Worm (Caenorhabditis elegans) whole organism, L4 larva: ENCODE data around the gene K11G12.6.

Experiments
- D1046.2 ChIP-seq: fragments of 200-800 bp; sonication (Bioruptor generic); IDR thresholded peaks from 2 replicates; pipeline ENCODE4 v1.3.6; 2022; ENCODE audit warnings: missing genetic modification characterization, missing compliant biosample characterization
- F26F4.8 ChIP-seq: fragments of 200-800 bp; sonication (Bioruptor generic); conservative IDR thresholded peaks from 2 replicates; pipeline ENCODE4 v1.3.6; 2022; ENCODE audit warnings: missing genetic modification characterization, missing compliant biosample characterization
- F37D6.2 ChIP-seq: sonication (generic microtip); optimal IDR thresholded peaks from 2 replicates; lab custom pipeline; 2016; ENCODE audit warnings: mild to moderate bottlenecking, missing genetic modification characterization, missing compliant biosample characterization
- F49E8.2 ChIP-seq: sonication (generic microtip); optimal IDR thresholded peaks from 2 replicates; lab custom pipeline; 2016; ENCODE audit warnings: missing compliant biosample characterization, mild to moderate bottlenecking, missing genetic modification characterization, borderline replicate concordance
- Y5F2A.4 ChIP-seq: fragments of 200-800 bp; sonication (Bioruptor generic); optimal IDR thresholded peaks from 2 replicates; lab custom pipeline; 2018; ENCODE audit warnings: mild to moderate bottlenecking, missing genetic modification characterization, missing compliant biosample characterization
- ZK546.5 ChIP-seq, 2 experiments: sonication (generic microtip); optimal IDR thresholded peaks; 2 replicates each; lab custom pipeline; 2017; ENCODE audit warnings: missing biosample characterization in 2 of 2, missing genetic modification characterization in 2 of 2
- aha-1 ChIP-seq: fragments of 150-350 bp; peaks from one replicate; lab custom pipeline; 2014; ENCODE audit warnings: missing biosample characterization, missing genetic modification characterization
- aly-2 ChIP-seq: sonication (generic microtip); optimal IDR thresholded peaks from 2 replicates; lab custom pipeline; 2018; ENCODE audit warnings: missing biosample characterization, missing genetic modification characterization
- ama-1 ChIP-seq: fragments of 150-350 bp; optimal IDR thresholded peaks from 2 replicates; lab custom pipeline; 2014; ENCODE audit warnings: inconsistent platforms, mixed read lengths
- ctbp-1 ChIP-seq: fragments of 200-800 bp; sonication (Bioruptor generic); IDR thresholded peaks from 2 replicates; pipeline ENCODE4 v1.3.6; 2022; ENCODE audit warnings: missing genetic modification reagents, missing genetic modification characterization, missing compliant biosample characterization
- daf-16 ChIP-seq, 3 experiments: sonication (generic microtip); optimal IDR thresholded peaks; 2 replicates each; lab custom pipeline; 2016 to 2017; ENCODE audit warnings: missing genetic modification characterization in 3 of 3, missing genetic modification reagents in 3 of 3, mild to moderate bottlenecking in 2 of 3, missing compliant biosample characterization in 2 of 3, missing biosample characterization in 1 of 3, moderate library complexity in 1 of 3
- dmd-8 ChIP-seq: fragments of 200-800 bp; sonication (Bioruptor generic); IDR thresholded peaks from 2 replicates; pipeline ENCODE4 v1.3.6; 2022; ENCODE audit warnings: missing genetic modification characterization, missing compliant biosample characterization
- dpl-1 ChIP-seq: fragments of 150-350 bp; optimal IDR thresholded peaks from 2 replicates; lab custom pipeline; 2014; ENCODE audit warnings: missing biosample characterization, missing genetic modification reagents, missing genetic modification characterization
- duxl-1 ChIP-seq: sonication (generic microtip); optimal IDR thresholded peaks from 2 replicates; lab custom pipeline; 2016; ENCODE audit warnings: mild to moderate bottlenecking, missing genetic modification characterization, moderate library complexity, missing compliant biosample characterization; ENCODE audit not compliant: poor library complexity
- egl-43 ChIP-seq: fragments of 200-800 bp; sonication (Bioruptor generic); IDR thresholded peaks from 2 replicates; pipeline ENCODE4 v1.3.6; 2022; ENCODE audit warnings: missing genetic modification reagents, missing genetic modification characterization, missing compliant biosample characterization
- fkh-10 ChIP-seq: fragments of 150-350 bp; optimal IDR thresholded peaks from 2 replicates; lab custom pipeline; 2014; ENCODE audit warnings: missing biosample characterization, missing genetic modification reagents, missing genetic modification characterization
- gei-8 ChIP-seq: fragments of 200-800 bp; sonication (Bioruptor generic); optimal IDR thresholded peaks from 2 replicates; lab custom pipeline; 2018; ENCODE audit warnings: mild to moderate bottlenecking, missing genetic modification characterization, missing compliant biosample characterization
- hif-1 ChIP-seq, 2 experiments: sonication (generic microtip); optimal IDR thresholded peaks; 2 replicates each; lab custom pipeline; 2016 to 2017; ENCODE audit warnings: missing compliant biosample characterization in 2 of 2, missing genetic modification characterization in 2 of 2, missing genetic modification reagents in 2 of 2, missing genotype in 2 of 2, mild to moderate bottlenecking in 1 of 2
- hlh-11 ChIP-seq: fragments of 200-800 bp; sonication (Bioruptor generic); optimal IDR thresholded peaks from 2 replicates; lab custom pipeline; 2018; ENCODE audit warnings: mild to moderate bottlenecking, missing genetic modification characterization, missing compliant biosample characterization
- hlh-30 ChIP-seq: sonication (generic microtip); optimal IDR thresholded peaks from 2 replicates; lab custom pipeline; 2017; ENCODE audit warnings: antibody characterized with exemption, mild to moderate bottlenecking, missing genetic modification characterization, missing compliant biosample characterization; ENCODE audit not compliant: insufficient read depth
- hmg-1.1 ChIP-seq: fragments of 200-800 bp; sonication (Bioruptor generic); IDR thresholded peaks from 2 replicates; pipeline ENCODE4 v1.3.6; 2022; ENCODE audit warnings: missing genetic modification reagents, missing genetic modification characterization, missing compliant biosample characterization
- lin-13 ChIP-seq: fragments of 150-350 bp; optimal IDR thresholded peaks from 2 replicates; lab custom pipeline; 2014; ENCODE audit warnings: missing biosample characterization, missing genetic modification reagents, missing genetic modification characterization
- lin-15B ChIP-seq: fragments of 150-350 bp; sonication (generic microtip); optimal IDR thresholded peaks from 3 replicates; lab custom pipeline; 2014; ENCODE audit warnings: missing biosample characterization, missing genetic modification characterization
- lsy-2 ChIP-seq, 2 experiments: fragments of 150-350 bp in 1 of 2; sonication (generic microtip) in 1 of 2; optimal IDR thresholded peaks; 2 replicates each; lab custom pipeline; 2014 to 2017; ENCODE audit warnings: missing biosample characterization in 2 of 2, missing genetic modification characterization in 2 of 2
- madf-5 ChIP-seq, 2 experiments: fragments of 200-800 bp; sonication (Bioruptor generic); IDR thresholded peaks; 2 replicates each; pipeline ENCODE4 v1.3.6; 2022; ENCODE audit warnings: missing compliant biosample characterization in 2 of 2, missing genetic modification characterization in 2 of 2
- mdl-1 ChIP-seq, 2 experiments: fragments of 150-350 bp in 1 of 2; sonication (generic microtip) in 1 of 2; optimal IDR thresholded peaks; 2 replicates each; lab custom pipeline; 2014 to 2017; ENCODE audit warnings: missing biosample characterization in 2 of 2, missing genetic modification characterization in 2 of 2
- mdt-29 ChIP-seq: fragments of 200-800 bp; sonication (Bioruptor generic); IDR thresholded peaks from 2 replicates; pipeline ENCODE4 v1.3.6; 2022; ENCODE audit warnings: missing genetic modification reagents, missing genetic modification characterization, missing compliant biosample characterization
- mes-2 ChIP-seq: sonication (generic microtip); optimal IDR thresholded peaks from 2 replicates; lab custom pipeline; 2016; ENCODE audit warnings: missing genotype, mild to moderate bottlenecking, missing genetic modification characterization, missing compliant biosample characterization; ENCODE audit not compliant: poor library complexity, severe bottlenecking
- mxl-2 ChIP-seq: fragments of 200-800 bp; sonication (Bioruptor generic); conservative IDR thresholded peaks from 2 replicates; pipeline ENCODE4 v1.3.6; 2022; ENCODE audit warnings: missing genetic modification reagents, missing genetic modification characterization, missing compliant biosample characterization
- nhr-11 ChIP-seq: fragments of 150-350 bp; optimal IDR thresholded peaks from 2 replicates; lab custom pipeline; 2014; ENCODE audit warnings: missing biosample characterization, missing genetic modification characterization
- nhr-28 ChIP-seq: fragments of 150-350 bp; optimal IDR thresholded peaks from 2 replicates; lab custom pipeline; 2014; ENCODE audit warnings: missing biosample characterization, missing genetic modification characterization
- nhr-48 ChIP-seq: sonication (generic microtip); optimal IDR thresholded peaks from 2 replicates; lab custom pipeline; 2016; ENCODE audit warnings: mild to moderate bottlenecking, missing genetic modification characterization, missing compliant biosample characterization
- nhr-6 ChIP-seq: fragments of 150-350 bp; optimal IDR thresholded peaks from 2 replicates; lab custom pipeline; 2014; ENCODE audit warnings: missing biosample characterization, missing genetic modification characterization
- nhr-77 ChIP-seq: fragments of 150-350 bp; optimal IDR thresholded peaks from 2 replicates; lab custom pipeline; 2014; ENCODE audit warnings: missing biosample characterization, missing genetic modification characterization
- php-3 ChIP-seq: fragments of 200-800 bp; sonication (Bioruptor generic); IDR thresholded peaks from 2 replicates; pipeline ENCODE4 v1.3.6; 2022; ENCODE audit warnings: missing genetic modification reagents, missing genetic modification characterization, missing compliant biosample characterization
- saeg-2 ChIP-seq: fragments of 200-800 bp; sonication (Bioruptor generic); IDR thresholded peaks from 2 replicates; pipeline ENCODE4 v1.3.6; 2022; ENCODE audit warnings: missing genetic modification reagents, missing genetic modification characterization, missing compliant biosample characterization
- skn-1 ChIP-seq: fragments of 150-350 bp; optimal IDR thresholded peaks from 2 replicates; lab custom pipeline; 2014; ENCODE audit warnings: missing biosample characterization, missing genetic modification characterization
- snpc-4 ChIP-seq: fragments of 150-350 bp; optimal IDR thresholded peaks from 2 replicates; lab custom pipeline; 2014; ENCODE audit warnings: missing biosample characterization, missing genetic modification characterization
- spr-1 ChIP-seq: sonication (generic microtip); optimal IDR thresholded peaks from 2 replicates; lab custom pipeline; 2016; ENCODE audit warnings: mild to moderate bottlenecking, missing genetic modification characterization, missing compliant biosample characterization
- unc-39 ChIP-seq: sonication (generic microtip); optimal IDR thresholded peaks from 2 replicates; lab custom pipeline; 2017; ENCODE audit warnings: missing biosample characterization, missing genetic modification characterization
- unc-62 ChIP-seq, 3 experiments: fragments of 150-350 bp in 1 of 3; sonication (generic microtip); optimal IDR thresholded peaks in 2 of 3; peaks in 1 of 3; 1 replicate in 1 of 3; 2 replicates in 2 of 3; lab custom pipeline; 2014 to 2017; ENCODE audit warnings: missing biosample characterization in 3 of 3, missing genetic modification characterization in 3 of 3, missing genetic modification reagents in 3 of 3, missing genotype in 1 of 3
- vab-7 ChIP-seq: fragments of 200-800 bp; sonication (Bioruptor generic); IDR thresholded peaks from 2 replicates; pipeline ENCODE4 v1.3.6; 2022; ENCODE audit warnings: missing genetic modification reagents, missing genetic modification characterization, missing compliant biosample characterization
- zip-11 ChIP-seq: fragments of 200-800 bp; sonication (Bioruptor generic); IDR thresholded peaks from 2 replicates; pipeline ENCODE4 v1.3.6; 2022; ENCODE audit warnings: missing genetic modification characterization, missing compliant biosample characterization

Gene K11G12.6

ce11 chrX:6741532-6741931, 12.1 kb upstream of the K11G12.6 start (continued):
- peak; percentile 36 for TF ChIP-seq nhr-77 (tag; lab: Kevin White, UChicago)
- peak; percentile 92 for TF ChIP-seq hlh-30 (tag; lab: Kevin White, UChicago)
- TF ChIP-seq ama-1 (lab: Kevin White, UChicago), result no peak
- no peak for TF ChIP-seq ZK546.5 (tag; optimal IDR thresholded peaks at IDR 0.05; lab: Kevin White, UChicago)
- TF ChIP-seq aha-1 (tag; lab: Kevin White, UChicago), result peak; percentile 89
- peak; percentile 2 for TF ChIP-seq lin-13 (GFP tag; lab: Kevin White, UChicago)
- TF ChIP-seq saeg-2 (GFP tag; lab: Robert Waterston, UW), result 0 out of 2 replicates have a peak, but pooled peaks have one; percentile 7
- TF ChIP-seq php-3 (GFP tag; lab: Robert Waterston, UW), result peak; percentile 68; the same call in 1 of the 2 replicates
- TF ChIP-seq unc-62 (GFP tag; optimal IDR thresholded peaks at IDR 0.05 in 1 of 2; lab: Kevin White, UChicago), result peak in 1 of 2 experiments; percentile 100
- no peak for TF ChIP-seq unc-62 (tag; optimal IDR thresholded peaks at IDR 0.05; lab: Kevin White, UChicago)

- TF ChIP-seq nhr-28 (tag; lab: Kevin White, UChicago) (peak; percentile 21), hif-1 (tag; optimal IDR thresholded peaks at IDR 0.05; lab: Kevin White, UChicago) (peak in 1 of 2 experiments; percentile 29), D1046.2 (GFP tag; lab: Robert Waterston, UW) (no peak), nhr-6 (tag; lab: Kevin White, UChicago) (no peak), F26F4.8 (GFP tag; lab: Robert Waterston, UW) (no peak), ctbp-1 (GFP tag; lab: Robert Waterston, UW) (no peak), hlh-11 (tag; lab: Kevin White, UChicago) (peak; percentile 71), madf-5 (GFP tag; IDR thresholded peaks at IDR 0.05; lab: Robert Waterston, UW) (no peak), skn-1 (tag; lab: Kevin White, UChicago) (no peak), dpl-1 (GFP tag; lab: Kevin White, UChicago) (no peak), aly-2 (no peak), zip-11 (GFP tag; lab: Robert Waterston, UW) (no peak), mdl-1 (tag; optimal IDR thresholded peaks at IDR 0.05; lab: Kevin White, UChicago) (peak in 1 of 2 experiments; percentile 42), egl-43 (GFP tag; lab: Robert Waterston, UW) (peak; percentile 4; the same call in 1 of the 2 replicates), Y5F2A.4 (no peak), fkh-10 (no peak), saeg-2 (GFP tag; lab: Robert Waterston, UW) (0 out of 2 replicates have a peak, but pooled peaks have one; percentile 37), unc-39 (tag; lab: Kevin White, UChicago) (no peak), mes-2 (tag; lab: Kevin White, UChicago) (no peak), nhr-11 (tag; lab: Kevin White, UChicago) (peak; percentile 71), unc-62 (GFP tag; optimal IDR thresholded peaks at IDR 0.05 in 1 of 2; lab: Kevin White, UChicago) (peak in 1 of 2 experiments; percentile 96), unc-62 (tag; optimal IDR thresholded peaks at IDR 0.05; lab: Kevin White, UChicago) (no peak), duxl-1 (tag; lab: Kevin White, UChicago) (no peak), mdt-29 (GFP tag; lab: Robert Waterston, UW) (peak; percentile 48), daf-16 (GFP tag; optimal IDR thresholded peaks at IDR 0.05; lab: Kevin White, UChicago) (peak in 1 of 2 experiments; percentile 91), daf-16 (tag; optimal IDR thresholded peaks at IDR 0.05; lab: Kevin White, UChicago) (no peak), hlh-30 (tag; lab: Kevin White, UChicago) (peak; percentile 90)
Observed at ce11 chrX:6740983-6741365, 11.5 kb upstream of the K11G12.6 start.

ce11 chrX:6740282-6740982, 11.0 kb upstream of the K11G12.6 start:
- TF ChIP-seq aha-1 (tag; lab: Kevin White, UChicago) (peak; percentile 95), hmg-1.1 (GFP tag; lab: Robert Waterston, UW) (no peak), lin-15B (tag; lab: Kevin White, UChicago) (no peak), unc-39 (tag; lab: Kevin White, UChicago) (no peak), unc-62 (GFP tag; optimal IDR thresholded peaks at IDR 0.05 in 1 of 2; lab: Kevin White, UChicago) (peak in 1 of 2 experiments; percentile 70), unc-62 (tag; optimal IDR thresholded peaks at IDR 0.05; lab: Kevin White, UChicago) (no peak), hif-1 (tag; optimal IDR thresholded peaks at IDR 0.05; lab: Kevin White, UChicago) (peak in 1 of 2 experiments; percentile 78), dmd-8 (GFP tag; lab: Robert Waterston, UW) (0 out of 2 replicates have a peak, but pooled peaks have one; percentile 10), mxl-2 (GFP tag; lab: Robert Waterston, UW) (no peak), gei-8 (peak; percentile 35), snpc-4 (tag; lab: Kevin White, UChicago) (no peak), F49E8.2 (no peak), F37D6.2 (tag; lab: Kevin White, UChicago) (peak; percentile 30), vab-7 (no peak), spr-1 (tag; lab: Kevin White, UChicago) (no peak), mdl-1 (tag; optimal IDR thresholded peaks at IDR 0.05; lab: Kevin White, UChicago) (peak in 1 of 2 experiments; percentile 87), nhr-48 (no peak), ZK546.5 (tag; optimal IDR thresholded peaks at IDR 0.05; lab: Kevin White, UChicago) (no peak), lsy-2 (tag; optimal IDR thresholded peaks at IDR 0.05; lab: Kevin White, UChicago) (no peak), hlh-30 (tag; lab: Kevin White, UChicago) (peak; percentile 60)
